Worm (Caenorhabditis elegans): ENCODE results near the gene C14A6.13.

- TF ChIP-seq ref-1 (GFP tag; conservative IDR thresholded peaks at IDR 0.05) (no peak), tab-1 (GFP tag; IDR thresholded peaks at IDR 0.05) (no peak), flt-1 (GFP tag; IDR thresholded peaks at IDR 0.05) (no peak), cog-1 (tag; optimal IDR thresholded peaks at IDR 0.05) (no peak)
These were observed 3.4 kb downstream of the C14A6.13 start, which contains the start of gene clec-48 for ce11 chrV:18157707-18158106.
